Fruit fly (Drosophila melanogaster): ENCODE results near the gene CG4907.

The CG4907 gene

DNA sequence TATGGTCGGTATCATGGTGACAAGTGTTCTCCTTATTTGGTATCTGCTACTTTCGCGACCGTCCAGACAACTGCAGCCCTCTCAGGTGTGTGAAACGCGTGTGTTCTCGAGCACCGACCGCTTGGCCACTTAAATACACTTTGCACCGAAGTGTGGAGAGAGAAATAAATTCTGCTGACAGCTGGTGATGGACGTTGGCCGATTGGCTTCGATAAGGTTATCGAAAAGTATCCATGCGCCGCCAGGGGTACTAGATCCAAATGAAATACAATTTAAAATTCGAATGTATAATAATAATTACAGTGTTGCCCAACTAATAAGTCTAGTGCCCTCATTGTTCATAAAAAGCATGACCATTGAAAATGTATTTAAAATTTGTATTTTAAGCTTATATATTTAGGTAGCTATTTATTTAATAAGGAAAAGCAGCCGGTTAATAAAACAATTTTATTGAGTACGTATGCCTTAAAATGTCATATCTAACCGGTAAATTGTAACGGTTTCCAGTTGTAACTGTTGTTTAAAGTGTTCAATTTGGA, 24.2 kb downstream of the CG4907 start, which contains the start of the genes Gclm and CG17625 (continued):
- TF ChIP-seq CG32532 (GFP tag; IDR thresholded peaks at IDR 0.05) (peak; percentile 66), CG2712 (tag; optimal IDR thresholded peaks at IDR 0.05) (peak; percentile 68), nerfin-1 (tag; optimal IDR thresholded peaks at IDR 0.05) (peak; percentile 37), shn (GFP tag; optimal IDR thresholded peaks at IDR 0.05) (peak; percentile 11), CG31365 (tag; optimal IDR thresholded peaks at IDR 0.05) (peak; percentile 39), CG12391 (tag; optimal IDR thresholded peaks at IDR 0.05) (peak; percentile 78), chn (GFP tag; optimal IDR thresholded peaks at IDR 0.05) (peak; percentile 46), gce (GFP tag; IDR thresholded peaks at IDR 0.05) (no peak), Blimp-1 (GFP tag; optimal IDR thresholded peaks at IDR 0.05) (peak; percentile 38), chif (GFP tag; optimal IDR thresholded peaks at IDR 0.05) (peak; percentile 18 to 21), seq (GFP tag; IDR thresholded peaks at IDR 0.05) (no peak), CG1233 (GFP tag; optimal IDR thresholded peaks at IDR 0.05) (peak; percentile 52), ac (GFP tag; optimal IDR thresholded peaks at IDR 0.05) (no peak), corto (GFP tag; optimal IDR thresholded peaks at IDR 0.05) (no peak), CG8388 (GFP tag; optimal IDR thresholded peaks at IDR 0.05) (peak; percentile 38), CG6272 (GFP tag; IDR thresholded peaks at IDR 0.05) (peak; percentile 58; the same call in 1 of the 2 replicates), CG1792 (GFP tag; optimal IDR thresholded peaks at IDR 0.05) (no peak), slbo (GFP tag; IDR thresholded peaks at IDR 0.05) (peak; percentile 77), CG30403 (GFP tag; optimal IDR thresholded peaks at IDR 0.05) (peak; percentile 63), ewg (GFP tag; optimal IDR thresholded peaks at IDR 0.05) (peak; percentile 33), Rfx (GFP tag; IDR thresholded peaks at IDR 0.05) (peak; percentile 66), CG2889 (GFP tag; IDR thresholded peaks at IDR 0.05) (no peak), CG2678 (tag; optimal IDR thresholded peaks at IDR 0.05) (peak; percentile 53), Xbp1 (GFP tag; optimal IDR thresholded peaks at IDR 0.05) (peak; percentile 62), CG43689 (GFP tag; IDR thresholded peaks at IDR 0.05) (no peak), Dp (GFP tag; optimal IDR thresholded peaks at IDR 0.05) (peak; percentile 72), CG7839 (tag; optimal IDR thresholded peaks at IDR 0.05) (peak; percentile 53), CG6765 (GFP tag; optimal IDR thresholded peaks at IDR 0.05) (peak; percentile 66), Dip2 (GFP tag; IDR thresholded peaks at IDR 0.05) (no peak), Aef1 (GFP tag; IDR thresholded peaks at IDR 0.05) (peak; percentile 41), CG4328 (GFP tag; optimal IDR thresholded peaks at IDR 0.05) (peak; percentile 55), CG12219 (GFP tag; optimal IDR thresholded peaks at IDR 0.05) (peak; percentile 18), CG14050 (GFP tag; IDR thresholded peaks at IDR 0.05) (no peak; the same call in 2 of the 3 replicates), btn (GFP tag; optimal IDR thresholded peaks at IDR 0.05) (no peak), tx (GFP tag; optimal IDR thresholded peaks at IDR 0.05) (no peak), Mes4 (GFP tag; optimal IDR thresholded peaks at IDR 0.05) (peak; percentile 3), CG13775 (GFP tag; optimal IDR thresholded peaks at IDR 0.05) (peak; percentile 28), CG10267 (tag; optimal IDR thresholded peaks at IDR 0.05) (peak; percentile 90), oc (tag; optimal IDR thresholded peaks at IDR 0.05) (peak; percentile 3), pita (GFP tag; optimal IDR thresholded peaks at IDR 0.05) (no peak), CG10462 (GFP tag; optimal IDR thresholded peaks at IDR 0.05) (peak; percentile 18), da (GFP tag; optimal IDR thresholded peaks at IDR 0.05) (no peak), CG6654 (GFP tag; optimal IDR thresholded peaks at IDR 0.05) (no peak), CG9609 (GFP tag; optimal IDR thresholded peaks at IDR 0.05) (peak; percentile 8), her (GFP tag; optimal IDR thresholded peaks at IDR 0.05) (peak; percentile 33), CG5953 (GFP tag; IDR thresholded peaks at IDR 0.05) (0 out of 2 replicates have a peak, but pooled peaks have one; percentile 47), Vsx1 (GFP tag; optimal IDR thresholded peaks at IDR 0.05) (peak; percentile 21), Chrac-16 (GFP tag; optimal IDR thresholded peaks at IDR 0.05) (peak; percentile 34), Dfd (GFP tag; optimal IDR thresholded peaks at IDR 0.05) (no peak), CG13894 (tag; optimal IDR thresholded peaks at IDR 0.05) (peak; percentile 65), C15 (GFP tag; IDR thresholded peaks at IDR 0.05) (no peak)

All from whole organism, embryonic.